Worm (Caenorhabditis elegans) whole organism, L4 larva: ENCODE results near the gene grl-24.

Experiments used
- F26F4.8 ChIP-seq: fragments of 200-800 bp; sonication (Bioruptor generic); conservative IDR thresholded peaks from 2 replicates; pipeline ENCODE4 v1.3.6; 2022; ENCODE audit warnings: missing genetic modification characterization, missing compliant biosample characterization
- F49E8.2 ChIP-seq: sonication (generic microtip); optimal IDR thresholded peaks from 2 replicates; lab custom pipeline; 2016; ENCODE audit warnings: missing compliant biosample characterization, mild to moderate bottlenecking, missing genetic modification characterization, borderline replicate concordance
- T20F7.1 ChIP-seq: fragments of 200-800 bp; sonication (Bioruptor generic); optimal IDR thresholded peaks from 2 replicates; lab custom pipeline; 2018; ENCODE audit warnings: mild to moderate bottlenecking, missing genetic modification characterization, missing compliant biosample characterization
- Y105C5A.15 ChIP-seq: fragments of 200-800 bp; sonication (Bioruptor generic); IDR thresholded peaks from 2 replicates; pipeline ENCODE4 v1.3.6; 2022; ENCODE audit warnings: missing genetic modification characterization, missing compliant biosample characterization
- Y48G9A.11 ChIP-seq: fragments of 200-800 bp; sonication (Bioruptor generic); IDR thresholded peaks from 2 replicates; pipeline ENCODE4 v1.3.6; 2022; ENCODE audit warnings: missing genetic modification reagents, missing genetic modification characterization, missing compliant biosample characterization
- Y75B8A.6 ChIP-seq: fragments of 200-800 bp; sonication (Bioruptor generic); IDR thresholded peaks from 2 replicates; pipeline ENCODE4 v1.3.6; 2022; ENCODE audit warnings: missing genetic modification reagents, missing genetic modification characterization, missing compliant biosample characterization
- ZK546.5 ChIP-seq, 2 experiments: sonication (generic microtip); optimal IDR thresholded peaks; 2 replicates each; lab custom pipeline; 2017; ENCODE audit warnings: missing biosample characterization in 2 of 2, missing genetic modification characterization in 2 of 2
- aha-1 ChIP-seq: fragments of 150-350 bp; peaks from one replicate; lab custom pipeline; 2014; ENCODE audit warnings: missing biosample characterization, missing genetic modification characterization
- ama-1 ChIP-seq: fragments of 150-350 bp; optimal IDR thresholded peaks from 2 replicates; lab custom pipeline; 2014; ENCODE audit warnings: inconsistent platforms, mixed read lengths
- cey-2 ChIP-seq: sonication (generic microtip); optimal IDR thresholded peaks from 3 replicates; lab custom pipeline; 2017; ENCODE audit warnings: missing genetic modification characterization, mild to moderate bottlenecking, missing compliant biosample characterization, antibody characterized with exemption, borderline replicate concordance; ENCODE audit not compliant: insufficient read depth
- dmd-6 ChIP-seq: fragments of 200-800 bp; sonication (Bioruptor generic); IDR thresholded peaks from 2 replicates; pipeline ENCODE4 v1.3.6; 2022; ENCODE audit warnings: missing genetic modification reagents, missing genetic modification characterization, missing compliant biosample characterization
- dpl-1 ChIP-seq: fragments of 150-350 bp; optimal IDR thresholded peaks from 2 replicates; lab custom pipeline; 2014; ENCODE audit warnings: missing biosample characterization, missing genetic modification reagents, missing genetic modification characterization
- dve-1 ChIP-seq: sonication (generic microtip); optimal IDR thresholded peaks from 2 replicates; lab custom pipeline; 2017; ENCODE audit warnings: antibody characterized with exemption, mild to moderate bottlenecking, missing genetic modification characterization, missing compliant biosample characterization; ENCODE audit not compliant: insufficient read depth
- gei-8 ChIP-seq: fragments of 200-800 bp; sonication (Bioruptor generic); optimal IDR thresholded peaks from 2 replicates; lab custom pipeline; 2018; ENCODE audit warnings: mild to moderate bottlenecking, missing genetic modification characterization, missing compliant biosample characterization
- hif-1 ChIP-seq, 2 experiments: sonication (generic microtip); optimal IDR thresholded peaks; 2 replicates each; lab custom pipeline; 2016 to 2017; ENCODE audit warnings: missing compliant biosample characterization in 2 of 2, missing genetic modification characterization in 2 of 2, missing genetic modification reagents in 2 of 2, missing genotype in 2 of 2, mild to moderate bottlenecking in 1 of 2
- hlh-11 ChIP-seq: fragments of 200-800 bp; sonication (Bioruptor generic); optimal IDR thresholded peaks from 2 replicates; lab custom pipeline; 2018; ENCODE audit warnings: mild to moderate bottlenecking, missing genetic modification characterization, missing compliant biosample characterization
- hlh-30 ChIP-seq: sonication (generic microtip); optimal IDR thresholded peaks from 2 replicates; lab custom pipeline; 2017; ENCODE audit warnings: antibody characterized with exemption, mild to moderate bottlenecking, missing genetic modification characterization, missing compliant biosample characterization; ENCODE audit not compliant: insufficient read depth
- lin-13 ChIP-seq: fragments of 150-350 bp; optimal IDR thresholded peaks from 2 replicates; lab custom pipeline; 2014; ENCODE audit warnings: missing biosample characterization, missing genetic modification reagents, missing genetic modification characterization
- lin-29 ChIP-seq: fragments of 200-800 bp; sonication (Bioruptor generic); IDR thresholded peaks from 2 replicates; pipeline ENCODE4 v1.3.6; 2022; ENCODE audit warnings: missing genetic modification reagents, missing genetic modification characterization, missing compliant biosample characterization
- lin-38 ChIP-seq: fragments of 200-800 bp; sonication (Bioruptor generic); IDR thresholded peaks from 2 replicates; pipeline ENCODE4 v1.3.6; 2022; ENCODE audit warnings: missing genetic modification reagents, missing genetic modification characterization, missing compliant biosample characterization
- lsy-2 ChIP-seq, 2 experiments: fragments of 150-350 bp in 1 of 2; sonication (generic microtip) in 1 of 2; optimal IDR thresholded peaks; 2 replicates each; lab custom pipeline; 2014 to 2017; ENCODE audit warnings: missing biosample characterization in 2 of 2, missing genetic modification characterization in 2 of 2
- madf-9 ChIP-seq: fragments of 200-800 bp; sonication (Bioruptor generic); conservative IDR thresholded peaks from 2 replicates; pipeline ENCODE4 v1.3.6; 2022; ENCODE audit warnings: missing genetic modification reagents, missing genetic modification characterization, missing compliant biosample characterization
- mdl-1 ChIP-seq, 2 experiments: fragments of 150-350 bp in 1 of 2; sonication (generic microtip) in 1 of 2; optimal IDR thresholded peaks; 2 replicates each; lab custom pipeline; 2014 to 2017; ENCODE audit warnings: missing biosample characterization in 2 of 2, missing genetic modification characterization in 2 of 2
- mep-1 ChIP-seq: fragments of 150-350 bp; sonication (generic microtip); optimal IDR thresholded peaks from 3 replicates; lab custom pipeline; 2014; ENCODE audit warnings: missing biosample characterization, missing genetic modification characterization
- mxl-2 ChIP-seq: fragments of 200-800 bp; sonication (Bioruptor generic); conservative IDR thresholded peaks from 2 replicates; pipeline ENCODE4 v1.3.6; 2022; ENCODE audit warnings: missing genetic modification reagents, missing genetic modification characterization, missing compliant biosample characterization
- nhr-25 ChIP-seq: sonication (generic microtip); optimal IDR thresholded peaks from 2 replicates; lab custom pipeline; 2017; ENCODE audit warnings: missing genetic modification characterization, mild to moderate bottlenecking, missing compliant biosample characterization, antibody characterized with exemption, moderate library complexity, borderline replicate concordance; ENCODE audit not compliant: insufficient read depth
- nhr-28 ChIP-seq: fragments of 150-350 bp; optimal IDR thresholded peaks from 2 replicates; lab custom pipeline; 2014; ENCODE audit warnings: missing biosample characterization, missing genetic modification characterization
- nhr-41 ChIP-seq: fragments of 200-800 bp; sonication (Bioruptor generic); IDR thresholded peaks from 2 replicates; pipeline ENCODE4 v1.3.6; 2022; ENCODE audit warnings: missing genetic modification reagents, missing genetic modification characterization, missing compliant biosample characterization
- saeg-2 ChIP-seq: fragments of 200-800 bp; sonication (Bioruptor generic); IDR thresholded peaks from 2 replicates; pipeline ENCODE4 v1.3.6; 2022; ENCODE audit warnings: missing genetic modification reagents, missing genetic modification characterization, missing compliant biosample characterization
- snpc-1.2 ChIP-seq: fragments of 200-800 bp; sonication (Bioruptor generic); IDR thresholded peaks from 2 replicates; pipeline ENCODE4 v1.3.6; 2022; ENCODE audit warnings: missing genetic modification reagents, missing genetic modification characterization, missing compliant biosample characterization
- snpc-4 ChIP-seq: fragments of 150-350 bp; optimal IDR thresholded peaks from 2 replicates; lab custom pipeline; 2014; ENCODE audit warnings: missing biosample characterization, missing genetic modification characterization
- spr-1 ChIP-seq: sonication (generic microtip); optimal IDR thresholded peaks from 2 replicates; lab custom pipeline; 2016; ENCODE audit warnings: mild to moderate bottlenecking, missing genetic modification characterization, missing compliant biosample characterization
- tra-1 ChIP-seq: fragments of 200-800 bp; sonication (Bioruptor generic); IDR thresholded peaks from 2 replicates; pipeline ENCODE4 v1.3.6; 2022; ENCODE audit warnings: missing genetic modification reagents, missing genetic modification characterization, missing compliant biosample characterization
- unc-130 ChIP-seq: sonication (generic microtip); optimal IDR thresholded peaks from 2 replicates; lab custom pipeline; 2016; ENCODE audit warnings: missing genetic modification reagents, missing genetic modification characterization, missing compliant biosample characterization
- unc-62 ChIP-seq, 3 experiments: fragments of 150-350 bp in 1 of 3; sonication (generic microtip); optimal IDR thresholded peaks in 2 of 3; peaks in 1 of 3; 1 replicate in 1 of 3; 2 replicates in 2 of 3; lab custom pipeline; 2014 to 2017; ENCODE audit warnings: missing biosample characterization in 3 of 3, missing genetic modification characterization in 3 of 3, missing genetic modification reagents in 3 of 3, missing genotype in 1 of 3
- zfp-3 ChIP-seq: fragments of 200-800 bp; sonication (Bioruptor generic); conservative IDR thresholded peaks from 2 replicates; pipeline ENCODE4 v1.3.6; 2022; ENCODE audit warnings: missing genetic modification reagents, missing genetic modification characterization, missing compliant biosample characterization

grl-24 gene

DNA sequence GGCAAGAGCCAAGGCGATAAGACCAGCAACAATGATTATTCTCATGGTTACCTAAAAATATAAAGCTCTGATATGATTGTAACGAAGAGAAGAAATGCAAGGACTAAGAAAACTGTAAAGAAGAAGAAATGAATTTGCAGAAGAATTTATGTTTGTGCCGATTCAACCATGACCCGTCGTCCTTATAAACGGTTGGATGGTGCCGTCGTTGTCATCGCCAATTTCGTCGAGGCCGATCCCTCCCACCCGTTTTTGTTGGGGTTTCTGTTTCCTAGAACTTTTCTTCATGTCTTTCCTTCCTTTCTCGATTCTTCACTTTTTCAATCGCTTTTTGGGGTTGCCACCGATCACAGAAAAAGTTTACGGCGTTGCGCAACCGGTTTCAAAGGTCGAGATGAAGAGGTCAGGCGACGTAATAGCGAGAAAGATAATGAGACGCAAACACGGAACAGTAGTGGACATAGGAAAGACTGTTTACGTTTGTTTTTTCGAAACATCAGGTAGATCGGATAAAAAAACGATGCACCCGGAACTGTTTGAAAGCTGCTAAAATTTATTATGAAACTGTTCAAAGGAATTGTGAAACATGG, 3.7 kb downstream of the grl-24 start, which contains the start of gene epic-1:
TSS of gene epic-1 (minus strand) at position 51 of the 590 bp plus-strand sequence.
- TF ChIP-seq dve-1 (tag; lab: Kevin White, UChicago) (peak; percentile 18), nhr-28 (peak; percentile 31), mxl-2 (GFP tag; lab: Robert Waterston, UW) (no peak), dpl-1 (GFP tag; lab: Kevin White, UChicago) (no peak), F49E8.2 (tag; lab: Kevin White, UChicago) (no peak), unc-130 (GFP tag; lab: Kevin White, UChicago) (no peak), mdl-1 (tag; optimal IDR thresholded peaks at IDR 0.05; lab: Kevin White, UChicago) (peak in 1 of 2 experiments; percentile 14), saeg-2 (GFP tag; lab: Robert Waterston, UW) (no peak), spr-1 (tag; lab: Kevin White, UChicago) (no peak), nhr-25 (tag; lab: Kevin White, UChicago) (peak; percentile 64), ZK546.5 (tag; optimal IDR thresholded peaks at IDR 0.05; lab: Kevin White, UChicago) (no peak), F26F4.8 (GFP tag; lab: Robert Waterston, UW) (no peak), nhr-41 (GFP tag; lab: Robert Waterston, UW) (no peak), hlh-30 (peak; percentile 37), dmd-6 (peak; percentile 32; the same call in 1 of the 2 replicates), snpc-4 (tag; lab: Kevin White, UChicago) (no peak), mep-1 (peak; percentile 33), aha-1 (peak; percentile 55), Y48G9A.11 (no peak), hlh-11 (tag; lab: Kevin White, UChicago) (peak; percentile 55), hif-1 (tag; optimal IDR thresholded peaks at IDR 0.05; lab: Kevin White, UChicago) (no peak), lin-29 (GFP tag; lab: Robert Waterston, UW) (no peak)

DNA sequence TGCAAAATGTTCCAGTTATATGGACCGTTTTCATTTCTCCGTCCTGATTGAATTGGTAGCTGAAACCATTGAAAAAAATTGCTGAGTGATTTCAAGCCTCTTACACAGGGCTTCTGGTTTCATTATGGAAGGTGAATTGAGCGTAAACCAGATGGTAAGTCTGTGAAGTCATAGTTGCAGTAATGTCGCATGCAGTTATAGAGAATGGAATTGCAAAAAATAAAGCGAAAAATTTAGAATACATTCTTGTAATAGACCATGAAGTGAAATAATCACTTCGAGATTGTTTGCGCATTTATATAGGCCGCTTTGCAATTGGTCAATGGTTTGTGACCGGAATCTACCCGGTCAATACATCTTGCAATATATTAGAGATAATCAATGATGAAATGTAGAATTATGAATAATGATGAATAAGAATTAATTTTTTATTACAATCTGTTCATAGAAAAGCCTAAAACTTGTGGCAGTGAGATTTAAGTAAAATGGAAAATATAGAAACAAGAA, 5.5 kb downstream of the grl-24 start, which contains the start of gene F11E6.4:
TSS of gene F11E6.4 (minus strand) at position 259 of the 507 bp plus-strand sequence.
- TF ChIP-seq lin-13 (no peak), cey-2 (no peak), snpc-1.2 (GFP tag; lab: Robert Waterston, UW) (no peak), lsy-2 (tag; optimal IDR thresholded peaks at IDR 0.05; lab: Kevin White, UChicago) (peak in 1 of 2 experiments; percentile 21), Y105C5A.15 (GFP tag; lab: Robert Waterston, UW) (0 out of 2 replicates have a peak, but pooled peaks have one; percentile 52), tra-1 (peak; percentile 33; the same call in 1 of the 2 replicates), aha-1 (peak; percentile 67), nhr-25 (tag; lab: Kevin White, UChicago) (peak; percentile 89), saeg-2 (GFP tag; lab: Robert Waterston, UW) (no peak), madf-9 (GFP tag; lab: Robert Waterston, UW) (peak; percentile 39), T20F7.1 (GFP tag; lab: Kevin White, UChicago) (peak; percentile 43), ama-1 (lab: Kevin White, UChicago) (peak; percentile 51), lin-38 (no peak), mep-1 (peak; percentile 57), dve-1 (tag; lab: Kevin White, UChicago) (peak; percentile 32), zfp-3 (GFP tag; lab: Robert Waterston, UW) (peak; percentile 93), gei-8 (GFP tag; lab: Kevin White, UChicago) (peak; percentile 27), Y75B8A.6 (GFP tag; lab: Robert Waterston, UW) (0 out of 2 replicates have a peak, but pooled peaks have one; percentile 29), unc-62 (GFP tag; optimal IDR thresholded peaks at IDR 0.05 in 1 of 2; lab: Kevin White, UChicago) (peak in 1 of 2 experiments; percentile 4), unc-62 (tag; optimal IDR thresholded peaks at IDR 0.05; lab: Kevin White, UChicago) (no peak)
